Fruit fly (Drosophila melanogaster): ENCODE results near the gene CG31077.

DNA sequence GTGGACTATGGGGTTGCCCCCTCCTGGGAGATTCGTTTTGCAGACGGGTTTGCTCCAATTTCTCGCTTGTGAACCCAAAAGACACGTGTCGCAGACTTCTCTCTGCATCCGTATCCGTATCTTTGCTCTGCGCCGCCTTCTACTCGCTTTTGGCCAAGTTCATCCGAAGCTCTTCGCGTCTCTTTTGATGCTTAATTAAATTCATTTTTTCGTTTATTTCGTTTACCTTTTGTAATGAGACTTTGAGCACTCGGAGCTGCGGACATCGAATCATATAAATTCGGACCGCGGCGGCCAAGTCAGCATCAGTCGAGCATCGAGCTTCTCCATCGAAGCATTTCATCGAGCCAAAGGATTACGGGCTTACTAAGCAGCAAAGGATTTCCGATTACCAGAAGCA, 5.0 kb upstream of the CG31077 start, which contains the start of gene TwdlC:
- TF ChIP-seq psq (optimal IDR thresholded peaks at IDR 0.05) (no peak), ttk (optimal IDR thresholded peaks at IDR 0.05) (no peak), Myc (optimal IDR thresholded peaks at IDR 0.05) (no peak)
